Fruit fly (Drosophila melanogaster) whole organism, embryonic: ENCODE results near the gene ClC-a.

Experiments used
- Bdp1 ChIP-seq: fragments of 200-800 bp; sonication (Bioruptor generic); optimal IDR thresholded peaks from 3 replicates; lab custom pipeline; 2016; ENCODE audit warnings: missing biosample characterization, missing genetic modification characterization
- CG10209 ChIP-seq: fragments of 200-800 bp; sonication (Bioruptor generic); optimal IDR thresholded peaks from 3 replicates; lab custom pipeline; 2017; ENCODE audit warnings: missing biosample characterization, mild to moderate bottlenecking, missing genetic modification characterization, missing genetic modification reagents
- CG11093 ChIP-seq: fragments of 200-800 bp; sonication (Bioruptor generic); IDR thresholded peaks from 3 replicates; pipeline ENCODE4 v1.3.6; 2022; ENCODE audit warnings: missing biosample characterization, missing genetic modification characterization
- CG13775 ChIP-seq: fragments of 200-800 bp; sonication (Bioruptor generic); optimal IDR thresholded peaks from 3 replicates; lab custom pipeline; 2017; ENCODE audit warnings: missing biosample characterization, mild to moderate bottlenecking, missing genetic modification characterization
- CG1603 ChIP-seq: fragments of 200-800 bp; sonication (Bioruptor generic); optimal IDR thresholded peaks from 2 replicates; lab custom pipeline; 2019; ENCODE audit warnings: missing biosample characterization, mild to moderate bottlenecking, missing genetic modification characterization, moderate library complexity
- CG30403 ChIP-seq: fragments of 200-800 bp; sonication (Bioruptor generic); optimal IDR thresholded peaks from 3 replicates; lab custom pipeline; 2016; ENCODE audit warnings: missing biosample characterization, missing genetic modification characterization
- CG33213 ChIP-seq: fragments of 200-800 bp; sonication (Bioruptor generic); optimal IDR thresholded peaks from 3 replicates; lab custom pipeline; 2016; ENCODE audit warnings: missing biosample characterization, missing genetic modification characterization
- CG5180 ChIP-seq: fragments of 200-800 bp; sonication (Bioruptor generic); optimal IDR thresholded peaks from 3 replicates; lab custom pipeline; 2017; ENCODE audit warnings: missing biosample characterization, missing genetic modification characterization, mild to moderate bottlenecking, moderate library complexity, missing genetic modification reagents
- CG6254 ChIP-seq: fragments of 200-800 bp; sonication (Bioruptor generic); optimal IDR thresholded peaks from 3 replicates; lab custom pipeline; 2017; ENCODE audit warnings: mild to moderate bottlenecking, missing biosample characterization, missing genetic modification reagents, missing genetic modification characterization
- CG6654 ChIP-seq: fragments of 200-800 bp; sonication (Bioruptor generic); optimal IDR thresholded peaks from 2 replicates; lab custom pipeline; 2017; ENCODE audit warnings: missing biosample characterization, mild to moderate bottlenecking, missing genetic modification characterization
- CG7786 ChIP-seq: fragments of 200-800 bp; sonication (Bioruptor generic); optimal IDR thresholded peaks from 2 replicates; lab custom pipeline; 2016; ENCODE audit warnings: missing biosample characterization, missing genetic modification characterization
- CG7928 ChIP-seq: fragments of 200-800 bp; sonication (Bioruptor generic); optimal IDR thresholded peaks from 2 replicates; lab custom pipeline; 2017; ENCODE audit warnings: missing biosample characterization, mild to moderate bottlenecking, missing genetic modification characterization
- CG9876 ChIP-seq: fragments of 200-800 bp; sonication (Bioruptor generic); optimal IDR thresholded peaks from 2 replicates; lab custom pipeline; 2016; ENCODE audit warnings: missing biosample characterization, missing genetic modification characterization
- CrebB ChIP-seq: fragments of 200-800 bp; sonication (Bioruptor generic); optimal IDR thresholded peaks from 3 replicates; lab custom pipeline; 2018; ENCODE audit warnings: missing biosample characterization, mild to moderate bottlenecking, missing genetic modification characterization
- Dbx ChIP-seq: fragments of 200-800 bp; sonication (Bioruptor generic); IDR thresholded peaks from 3 replicates; pipeline ENCODE4 v1.3.6; 2022; ENCODE audit warnings: missing biosample characterization, missing genetic modification characterization
- Dref ChIP-seq: fragments of 200-800 bp; sonication (Bioruptor generic); IDR thresholded peaks from 2 replicates; pipeline ENCODE4 v1.3.6; 2022; ENCODE audit warnings: missing biosample characterization, missing genetic modification characterization
- Fer2 ChIP-seq: fragments of 200-800 bp; sonication (Bioruptor generic); optimal IDR thresholded peaks from 2 replicates; lab custom pipeline; 2018; ENCODE audit warnings: missing biosample characterization, mild to moderate bottlenecking, missing genetic modification characterization, moderate library complexity
- HLH4C ChIP-seq: fragments of 200-800 bp; sonication (Bioruptor generic); IDR thresholded peaks from 3 replicates; pipeline ENCODE4 v1.3.6; 2022; ENCODE audit warnings: missing biosample characterization, missing genetic modification characterization; ENCODE audit not compliant: partially characterized antibody
- HLHmδ ChIP-seq: fragments of 200-800 bp; sonication (Bioruptor generic); optimal IDR thresholded peaks from 2 replicates; lab custom pipeline; 2018; ENCODE audit warnings: missing biosample characterization, mild to moderate bottlenecking, missing genetic modification characterization, moderate library complexity
- Hand ChIP-seq: fragments of 200-800 bp; sonication (Bioruptor generic); optimal IDR thresholded peaks from 2 replicates; lab custom pipeline; 2017; ENCODE audit warnings: mild to moderate bottlenecking, missing biosample characterization, missing genetic modification reagents, missing genetic modification characterization
- Hr51 ChIP-seq, 2 experiments: fragments of 200-800 bp; sonication (Bioruptor generic); optimal IDR thresholded peaks; 2 replicates in 1 of 2; 3 replicates in 1 of 2; lab custom pipeline; 2016 to 2018; ENCODE audit warnings: missing biosample characterization in 2 of 2, missing genetic modification characterization in 2 of 2, mild to moderate bottlenecking in 1 of 2, moderate library complexity in 1 of 2
- Hsf ChIP-seq: fragments of 200-800 bp; sonication (Bioruptor generic); optimal IDR thresholded peaks from 3 replicates; lab custom pipeline; 2016; ENCODE audit warnings: missing biosample characterization, missing genetic modification characterization
- Opbp ChIP-seq: fragments of 200-800 bp; sonication (Bioruptor generic); IDR thresholded peaks from 3 replicates; pipeline ENCODE4 v1.3.6; 2022; ENCODE audit warnings: missing biosample characterization, missing genetic modification characterization; ENCODE audit not compliant: partially characterized antibody
- Ssrp ChIP-seq: fragments of 200-800 bp; sonication (Bioruptor generic); optimal IDR thresholded peaks from 2 replicates; lab custom pipeline; 2018; ENCODE audit warnings: missing biosample characterization, mild to moderate bottlenecking, missing genetic modification characterization, moderate library complexity
- Trl ChIP-seq, 3 experiments: fragments of >200 bp in 2 of 3; fragments of 200-800 bp in 1 of 3; sonication (Bioruptor generic) in 1 of 3; optimal IDR thresholded peaks; 2 replicates in 1 of 3; 3 replicates in 2 of 3; lab custom pipeline; 2016 to 2017; ENCODE audit warnings: missing biosample characterization in 1 of 3, missing genetic modification characterization in 1 of 3
- Vsx1 ChIP-seq: fragments of 200-800 bp; sonication (Bioruptor generic); optimal IDR thresholded peaks from 2 replicates; lab custom pipeline; 2017; ENCODE audit warnings: missing biosample characterization, mild to moderate bottlenecking, missing genetic modification characterization, missing genetic modification reagents
- Xbp1 ChIP-seq: fragments of 200-800 bp; sonication (Bioruptor generic); optimal IDR thresholded peaks from 3 replicates; lab custom pipeline; 2016; ENCODE audit warnings: missing biosample characterization, mild to moderate bottlenecking, missing genetic modification characterization
- amos ChIP-seq: fragments of 200-800 bp; sonication (Bioruptor generic); IDR thresholded peaks from 2 replicates; pipeline ENCODE4 v1.3.6; 2022; ENCODE audit warnings: missing biosample characterization, missing genetic modification characterization; ENCODE audit not compliant: partially characterized antibody
- ase ChIP-seq: fragments of 200-800 bp; sonication (Bioruptor generic); IDR thresholded peaks from 3 replicates; pipeline ENCODE4 v1.3.6; 2022; ENCODE audit warnings: missing biosample characterization, missing genetic modification characterization
- crc ChIP-seq: fragments of 200-800 bp; sonication (Bioruptor generic); optimal IDR thresholded peaks from 2 replicates; lab custom pipeline; 2016; ENCODE audit warnings: missing biosample characterization, missing genetic modification characterization
- da ChIP-seq: fragments of 200-800 bp; sonication (Bioruptor generic); optimal IDR thresholded peaks from 2 replicates; lab custom pipeline; 2016; ENCODE audit warnings: missing biosample characterization, missing genetic modification characterization
- dimm ChIP-seq: fragments of 200-800 bp; sonication (Bioruptor generic); IDR thresholded peaks from 2 replicates; pipeline ENCODE4 v1.3.6; 2022; ENCODE audit warnings: missing biosample characterization, missing genetic modification characterization
- dm ChIP-seq: fragments of 200-800 bp; sonication (Bioruptor generic); optimal IDR thresholded peaks from 3 replicates; lab custom pipeline; 2016; ENCODE audit warnings: missing biosample characterization, missing genetic modification characterization
- fd96Cb ChIP-seq: fragments of 200-800 bp; sonication (Bioruptor generic); optimal IDR thresholded peaks from 2 replicates; lab custom pipeline; 2018; ENCODE audit warnings: missing biosample characterization, mild to moderate bottlenecking, missing genetic modification characterization, moderate library complexity
- fru ChIP-seq: fragments of >200 bp; optimal IDR thresholded peaks from 2 replicates; lab custom pipeline; 2017
- hbn ChIP-seq: fragments of 200-800 bp; sonication (Bioruptor generic); IDR thresholded peaks from 2 replicates; pipeline ENCODE4 v1.3.6; 2022; ENCODE audit warnings: missing biosample characterization, missing genetic modification characterization; ENCODE audit not compliant: partially characterized antibody
- insv ChIP-seq, 2 experiments: fragments of 200-800 bp; sonication (Bioruptor generic); optimal IDR thresholded peaks; 3 replicates each; lab custom pipeline; 2016 to 2018; ENCODE audit warnings: missing biosample characterization in 2 of 2, missing genetic modification characterization in 2 of 2
- nau ChIP-seq: fragments of 200-800 bp; sonication (Bioruptor generic); optimal IDR thresholded peaks from 3 replicates; lab custom pipeline; 2017; ENCODE audit warnings: missing biosample characterization, mild to moderate bottlenecking, missing genetic modification characterization, missing genetic modification reagents
- nom ChIP-seq: fragments of 200-800 bp; sonication (Bioruptor generic); optimal IDR thresholded peaks from 2 replicates; lab custom pipeline; 2017; ENCODE audit warnings: missing biosample characterization, missing genetic modification characterization, mild to moderate bottlenecking, moderate library complexity, missing genetic modification reagents
- p53 ChIP-seq: fragments of 200-800 bp; sonication (Bioruptor generic); optimal IDR thresholded peaks from 2 replicates; lab custom pipeline; 2016; ENCODE audit warnings: missing biosample characterization, missing genetic modification characterization
- pb ChIP-seq: fragments of 200-800 bp; sonication (Bioruptor generic); optimal IDR thresholded peaks from 3 replicates; lab custom pipeline; 2016; ENCODE audit warnings: missing biosample characterization, missing genetic modification characterization
- pfk ChIP-seq: fragments of 200-800 bp; sonication (Bioruptor generic); optimal IDR thresholded peaks from 2 replicates; lab custom pipeline; 2018; ENCODE audit warnings: missing biosample characterization, mild to moderate bottlenecking, missing genetic modification characterization, moderate library complexity
- ranshi ChIP-seq: fragments of 200-800 bp; sonication (Bioruptor generic); IDR thresholded peaks from 2 replicates; pipeline ENCODE4 v1.3.6; 2022; ENCODE audit warnings: missing biosample characterization, missing genetic modification characterization
- sim ChIP-seq: fragments of 200-800 bp; sonication (Bioruptor generic); IDR thresholded peaks from 2 replicates; pipeline ENCODE4 v1.3.6; 2022; ENCODE audit warnings: missing biosample characterization, missing genetic modification characterization
- sima ChIP-seq: fragments of 200-800 bp; sonication (Bioruptor generic); optimal IDR thresholded peaks from 2 replicates; lab custom pipeline; 2016; ENCODE audit warnings: missing biosample characterization, missing genetic modification characterization
- slou ChIP-seq: fragments of 200-800 bp; sonication (Bioruptor generic); optimal IDR thresholded peaks from 3 replicates; lab custom pipeline; 2016; ENCODE audit warnings: missing biosample characterization, missing genetic modification characterization
- tll ChIP-seq, 2 experiments: fragments of 200-800 bp in 1 of 2; fragments of >200 bp in 1 of 2; sonication (Bioruptor generic) in 1 of 2; optimal IDR thresholded peaks; 2 replicates each; lab custom pipeline; 2017 to 2019; ENCODE audit warnings: missing biosample characterization in 2 of 2, missing genetic modification characterization in 2 of 2, mild to moderate bottlenecking in 1 of 2, moderate library complexity in 1 of 2
- toy ChIP-seq: fragments of 200-800 bp; sonication (Bioruptor generic); IDR thresholded peaks from 2 replicates; pipeline ENCODE4 v1.3.6; 2022; ENCODE audit warnings: missing biosample characterization, missing genetic modification characterization
- unc-4 ChIP-seq: fragments of 200-800 bp; sonication (Bioruptor generic); IDR thresholded peaks from 2 replicates; pipeline ENCODE4 v1.3.6; 2022; ENCODE audit warnings: missing biosample characterization, missing genetic modification characterization; ENCODE audit not compliant: partially characterized antibody

The ClC-a gene

dm6 chr3R:11764279-11764880, 48.6 kb downstream of the ClC-a start, which contains the start of gene Lk6 (continued):
- TF ChIP-seq Dbx = no peak
- peak in 1 of 2 experiments; percentile 76 for TF ChIP-seq insv (GFP tag; optimal IDR thresholded peaks at IDR 0.05; lab: Kevin White, UChicago)
- no peak for TF ChIP-seq toy (GFP tag; lab: Robert Waterston, UW)
- no peak for TF ChIP-seq CG6254 (GFP tag; lab: Kevin White, UChicago)
- TF ChIP-seq Hr51 (GFP tag; optimal IDR thresholded peaks at IDR 0.05; lab: Kevin White, UChicago) = peak; percentile 28 to 55
- peak; percentile 53 for TF ChIP-seq CG7928 (GFP tag; lab: Kevin White, UChicago)
- no peak for TF ChIP-seq fru (lab: Kevin White, UChicago)
- TF ChIP-seq CrebB (tag; lab: Kevin White, UChicago) = peak; percentile 83
- TF ChIP-seq Trl (optimal IDR thresholded peaks at IDR 0.05; lab: Kevin White, UChicago) = no peak
- peak; percentile 14 for TF ChIP-seq Trl (GFP tag; optimal IDR thresholded peaks at IDR 0.05; lab: Kevin White, UChicago)
- peak; percentile 9 for TF ChIP-seq dm (GFP tag; lab: Kevin White, UChicago)
- no peak for TF ChIP-seq crc
- TF ChIP-seq CG9876 (GFP tag; lab: Kevin White, UChicago) = peak; percentile 6
- no peak for TF ChIP-seq sim (GFP tag; lab: Robert Waterston, UW)
- peak; percentile 39 for TF ChIP-seq Hsf (GFP tag; lab: Kevin White, UChicago)
- TF ChIP-seq Opbp = no peak
- TF ChIP-seq Dref (GFP tag; lab: Robert Waterston, UW) = no peak
- TF ChIP-seq p53 = peak; percentile 25
- no peak for TF ChIP-seq unc-4 (GFP tag; lab: Robert Waterston, UW)
- TF ChIP-seq CG1603 (tag; lab: Kevin White, UChicago) = peak; percentile 92
- TF ChIP-seq Vsx1 (GFP tag; lab: Kevin White, UChicago) = no peak
- TF ChIP-seq pb (GFP tag; lab: Kevin White, UChicago) = no peak
- TF ChIP-seq ranshi (GFP tag; lab: Robert Waterston, UW) = no peak
- peak; percentile 28 for TF ChIP-seq Xbp1 (GFP tag; lab: Kevin White, UChicago)
- TF ChIP-seq pfk = peak; percentile 43
- peak; percentile 5 for TF ChIP-seq da (GFP tag; lab: Kevin White, UChicago)
- peak; percentile 5 for TF ChIP-seq slou (GFP tag; lab: Kevin White, UChicago)
- peak; percentile 16 for TF ChIP-seq Bdp1 (GFP tag; lab: Kevin White, UChicago)
- TF ChIP-seq sima (GFP tag; lab: Kevin White, UChicago) = no peak
- TF ChIP-seq Hand = peak; percentile 70
- TF ChIP-seq tll (GFP tag; optimal IDR thresholded peaks at IDR 0.05; lab: Kevin White, UChicago) = no peak
- no peak for TF ChIP-seq HLH4C (GFP tag; lab: Robert Waterston, UW)
- no peak for TF ChIP-seq hbn
- TF ChIP-seq Ssrp (tag; lab: Kevin White, UChicago) = no peak
- no peak for TF ChIP-seq Fer2 (tag; lab: Kevin White, UChicago)
- no peak for TF ChIP-seq CG6654 (GFP tag; lab: Kevin White, UChicago)
- TF ChIP-seq CG5180 (GFP tag; lab: Kevin White, UChicago) = peak; percentile 60
- TF ChIP-seq fd96Cb (tag; lab: Kevin White, UChicago) = no peak
- no peak for TF ChIP-seq CG11093
- TF ChIP-seq HLHmδ (GFP tag; lab: Kevin White, UChicago) = peak; percentile 95
- TF ChIP-seq nau (GFP tag; lab: Kevin White, UChicago) = peak; percentile 63
- TF ChIP-seq CG7786 (GFP tag; lab: Kevin White, UChicago) = peak; percentile 44
- TF ChIP-seq dimm (GFP tag; lab: Robert Waterston, UW) = no peak
- TF ChIP-seq CG13775 (GFP tag; lab: Kevin White, UChicago) = peak; percentile 1
- peak; percentile 13 for TF ChIP-seq CG10209
- peak; percentile 25 for TF ChIP-seq CG30403 (GFP tag; lab: Kevin White, UChicago)
- TF ChIP-seq nom (GFP tag; lab: Kevin White, UChicago) = peak; percentile 90
- peak; percentile 93 for TF ChIP-seq CG33213 (GFP tag; lab: Kevin White, UChicago)
- no peak for TF ChIP-seq ase (GFP tag; lab: Robert Waterston, UW)
- TF ChIP-seq amos = no peak
